Fruit fly (Drosophila melanogaster) whole organism, prepupa: ENCODE results near the gene Jon25Bi.

Experiments used
- Eip78C ChIP-seq: fragments of 200-800 bp; sonication (Bioruptor generic); peaks from one replicate; lab custom pipeline; 2016; ENCODE audit warnings: missing biosample characterization, missing genetic modification characterization
- Sox102F ChIP-seq: fragments of 200-800 bp; sonication (Bioruptor generic); optimal IDR thresholded peaks from 2 replicates; lab custom pipeline; 2016; ENCODE audit warnings: missing biosample characterization, mild to moderate bottlenecking, missing genetic modification characterization
- net ChIP-seq: fragments of 200-800 bp; sonication (Bioruptor generic); optimal IDR thresholded peaks from 3 replicates; lab custom pipeline; 2016; ENCODE audit warnings: missing biosample characterization, missing genetic modification characterization

- TF ChIP-seq net (GFP tag; lab: Kevin White, UChicago) (peak; percentile 74), Sox102F (GFP tag; lab: Kevin White, UChicago) (no peak), Eip78C (GFP tag; lab: Kevin White, UChicago) (peak; percentile 89)
Observed at dm6 chr2L:4907986-4908385, 47.0 kb downstream of the Jon25Bi start.
